Worm (Caenorhabditis elegans): ENCODE results near the gene nduf-2.2.

Gene nduf-2.2

DNA sequence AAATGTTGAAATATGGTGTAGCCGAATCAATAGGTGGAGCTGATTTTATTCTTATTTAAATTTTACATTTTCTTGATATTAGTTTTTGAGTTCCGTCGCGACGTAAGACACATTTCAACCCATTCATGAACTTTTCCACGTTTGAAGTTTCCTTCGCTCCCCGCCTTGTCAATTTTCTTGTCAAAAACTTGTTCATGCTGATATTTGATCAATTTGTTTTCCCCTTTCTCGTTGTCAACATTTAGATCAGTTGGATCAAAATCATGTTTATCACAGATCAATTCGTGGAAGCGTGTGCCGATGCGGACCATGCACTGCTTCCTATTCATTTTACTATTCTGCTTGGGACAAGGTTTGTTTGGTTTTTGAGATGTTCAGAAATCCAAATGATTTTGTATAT is 17.9 kb downstream of the nduf-2.2 start, which contains the start of gene chtb-2:
TSS of gene chtb-2 (plus strand) at position 301 of the 400 bp plus-strand sequence.
- TF ChIP-seq hlh-12 (tag; optimal IDR thresholded peaks at IDR 0.05) (no peak), mes-4 (tag; optimal IDR thresholded peaks at IDR 0.05) (no peak), T07F8.4 (tag; optimal IDR thresholded peaks at IDR 0.05) (no peak), attf-5 (GFP tag; optimal IDR thresholded peaks at IDR 0.05) (no peak), Y56A3A.18 (GFP tag; IDR thresholded peaks at IDR 0.05) (no peak), attf-3 (GFP tag; conservative IDR thresholded peaks at IDR 0.05) (no peak), ekl-4 (GFP tag; IDR thresholded peaks at IDR 0.05) (no peak), Y67H2A.10 (GFP tag; conservative IDR thresholded peaks at IDR 0.05) (no peak), ceh-91 (GFP tag; IDR thresholded peaks at IDR 0.05) (no peak), F22D6.2 (tag; optimal IDR thresholded peaks at IDR 0.05) (no peak), F57A8.1 (GFP tag; optimal IDR thresholded peaks at IDR 0.05) (no peak), akir-1 (GFP tag; optimal IDR thresholded peaks at IDR 0.05) (no peak), lir-1 (GFP tag; conservative IDR thresholded peaks at IDR 0.05) (no peak), hlh-26 (GFP tag; conservative IDR thresholded peaks at IDR 0.05) (no peak)

DNA sequence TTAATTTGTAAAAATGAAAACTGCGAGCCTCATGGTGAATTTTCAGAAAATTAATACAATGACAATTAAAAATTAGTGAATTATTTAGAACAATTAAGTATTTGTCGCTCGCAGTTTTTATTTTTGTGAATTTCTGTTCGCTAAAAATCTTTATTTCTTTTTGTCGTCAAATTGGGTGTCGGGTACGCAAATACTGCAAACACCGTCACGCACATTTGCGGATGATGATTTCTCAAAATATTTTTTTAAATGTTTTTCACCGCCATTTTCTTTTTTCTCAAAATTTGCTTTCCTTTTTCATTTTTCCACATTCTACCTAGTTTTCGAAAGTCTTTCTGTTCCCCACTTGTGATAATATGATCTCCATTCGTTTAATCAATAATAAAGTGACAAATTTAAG is 23.9 kb downstream of the nduf-2.2 start:
- TF ChIP-seq F57A8.1 (GFP tag; optimal IDR thresholded peaks at IDR 0.05) (no peak), B0336.3 (GFP tag; IDR thresholded peaks at IDR 0.05) (no peak), unc-130 (GFP tag; optimal IDR thresholded peaks at IDR 0.05) (no peak), athp-1 (tag; optimal IDR thresholded peaks at IDR 0.05) (no peak), F39B2.1 (GFP tag; IDR thresholded peaks at IDR 0.05) (no peak), dpl-1 (GFP tag; optimal IDR thresholded peaks at IDR 0.05) (peak; percentile 24), snpc-3.4 (tag; optimal IDR thresholded peaks at IDR 0.05) (peak; percentile 52), ekl-4 (GFP tag; IDR thresholded peaks at IDR 0.05) (no peak), Y67H2A.10 (GFP tag; conservative IDR thresholded peaks at IDR 0.05) (no peak), Y79H2A.3 (GFP tag; conservative IDR thresholded peaks at IDR 0.05) (no peak), madf-6 (GFP tag; IDR thresholded peaks at IDR 0.05) (peak; percentile 47; the same call in 1 of the 2 replicates), nhr-120 (GFP tag; IDR thresholded peaks at IDR 0.05) (no peak), snpc-4 (GFP tag; optimal IDR thresholded peaks at IDR 0.05) (no peak), snpc-4 (tag; optimal IDR thresholded peaks at IDR 0.05) (peak in 1 of 4 experiments; percentile 1), snpc-1.3 (tag; optimal IDR thresholded peaks at IDR 0.05; ENCODE audit: insufficient read depth) (peak; percentile 73), attf-3 (GFP tag; conservative IDR thresholded peaks at IDR 0.05) (0 out of 2 replicates have a peak, but pooled peaks have one; percentile 12), sptf-2 (GFP tag; optimal IDR thresholded peaks at IDR 0.05) (no peak), attf-5 (GFP tag; optimal IDR thresholded peaks at IDR 0.05) (no peak), F23B12.7 (tag; optimal IDR thresholded peaks at IDR 0.05; ENCODE audit: insufficient read depth) (peak; percentile 43), ztf-22 (GFP tag; optimal IDR thresholded peaks at IDR 0.05) (no peak), dpff-1 (tag; optimal IDR thresholded peaks at IDR 0.05) (no peak), madf-3 (GFP tag; IDR thresholded peaks at IDR 0.05) (no peak), efl-1 (GFP tag; optimal IDR thresholded peaks at IDR 0.05) (peak; percentile 61), repo-1 (tag; optimal IDR thresholded peaks at IDR 0.05) (no peak), hmg-1.2 (GFP tag; IDR thresholded peaks at IDR 0.05) (0 out of 2 replicates have a peak, but pooled peaks have one; percentile 9), F33H1.4 (GFP tag; IDR thresholded peaks at IDR 0.05) (peak; percentile 34; the same call in 1 of the 2 replicates), tbp1 (GFP tag; optimal IDR thresholded peaks at IDR 0.05) (no peak), cebp-2 (GFP tag; IDR thresholded peaks at IDR 0.05) (no peak), bed-2 (GFP tag; IDR thresholded peaks at IDR 0.05) (no peak), die-1 (tag; optimal IDR thresholded peaks at IDR 0.05) (no peak), nfyb-1 (GFP tag; IDR thresholded peaks at IDR 0.05) (peak; percentile 60; the same call in 1 of the 2 replicates), lin-54 (GFP tag; optimal IDR thresholded peaks at IDR 0.05) (peak; percentile 51), egrh-3 (GFP tag; IDR thresholded peaks at IDR 0.05) (no peak)

Measured in whole organism, young adult.